Fruit fly (Drosophila melanogaster): ENCODE measurements around the gene tal-3A.

DNA sequence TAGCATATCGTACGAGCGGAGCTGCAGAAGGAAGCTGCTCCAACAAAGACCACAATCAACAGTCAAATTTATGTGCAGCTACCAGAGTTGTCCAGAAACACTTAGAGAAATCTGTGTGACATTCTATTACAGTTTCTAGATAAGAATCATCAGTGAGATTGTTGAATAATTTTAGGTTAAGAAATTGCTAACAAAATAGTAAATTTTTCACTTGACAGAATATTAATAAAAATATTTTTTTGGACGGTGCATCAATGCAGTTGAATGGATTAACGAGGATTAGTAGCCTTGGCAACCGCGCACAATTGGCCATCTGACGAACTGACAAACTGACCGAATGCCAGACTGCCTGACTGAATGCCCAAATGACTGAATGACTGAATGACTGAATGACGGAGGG lies 34.4 kb downstream of the tal-3A start:
- TF ChIP-seq CG12605 (GFP tag; IDR thresholded peaks at IDR 0.05) (no peak), CG13204 (GFP tag; optimal IDR thresholded peaks at IDR 0.05) (no peak), CG34367 (tag; optimal IDR thresholded peaks at IDR 0.05) (no peak), CG4496 (GFP tag; IDR thresholded peaks at IDR 0.05) (no peak), D1 (tag; optimal IDR thresholded peaks at IDR 0.05) (no peak), rn (GFP tag; IDR thresholded peaks at IDR 0.05) (no peak), Pif1A (GFP tag; optimal IDR thresholded peaks at IDR 0.05) (peak; percentile 27), CG14655 (GFP tag; optimal IDR thresholded peaks at IDR 0.05) (peak; percentile 55), CG15710 (tag; optimal IDR thresholded peaks at IDR 0.05) (no peak), CG8301 (tag; optimal IDR thresholded peaks at IDR 0.05) (peak; percentile 41), CG32121 (GFP tag; IDR thresholded peaks at IDR 0.05) (no peak), CG8159 (tag; optimal IDR thresholded peaks at IDR 0.05) (no peak)

Data from whole organism, pupa.